Fruit fly (Drosophila melanogaster): ENCODE data around the gene Lkr.
A peak's percentile ranks its signal among the peaks of the same experiment; 100 is the strongest.

Lkr gene

dm6 chr3L:5529241-5529640, at the start of gene Lkr:
Gene Lkr (minus strand): TSS chr3L:5529341.
- no peak for TF ChIP-seq EcR (GFP tag; optimal IDR thresholded peaks at IDR 0.05)
- TF ChIP-seq CG8301 (tag; optimal IDR thresholded peaks at IDR 0.05), result no peak
- no peak for TF ChIP-seq CG17806 (tag; optimal IDR thresholded peaks at IDR 0.05)
- TF ChIP-seq CG8159 (tag; optimal IDR thresholded peaks at IDR 0.05), result no peak
- TF ChIP-seq gl (tag; optimal IDR thresholded peaks at IDR 0.05), result no peak
- no peak for TF ChIP-seq CG10348 (GFP tag; IDR thresholded peaks at IDR 0.05)
- no peak for TF ChIP-seq D1 (tag; optimal IDR thresholded peaks at IDR 0.05)
- no peak for TF ChIP-seq CG14655 (GFP tag; optimal IDR thresholded peaks at IDR 0.05)
- TF ChIP-seq CG9948 (tag; optimal IDR thresholded peaks at IDR 0.05), result no peak
- no peak for TF ChIP-seq Pif1A (GFP tag; optimal IDR thresholded peaks at IDR 0.05)
- TF ChIP-seq CG15710 (tag; optimal IDR thresholded peaks at IDR 0.05), result no peak
- TF ChIP-seq Pif1B (GFP tag; optimal IDR thresholded peaks at IDR 0.05), result no peak
- TF ChIP-seq CG4496 (GFP tag; IDR thresholded peaks at IDR 0.05), result no peak
- TF ChIP-seq rn (GFP tag; IDR thresholded peaks at IDR 0.05), result no peak

dm6 chr3L:5578595-5578994, 49.5 kb upstream of the Lkr start:
- TF ChIP-seq CG15710 (tag; optimal IDR thresholded peaks at IDR 0.05) (no peak), rn (GFP tag; IDR thresholded peaks at IDR 0.05) (no peak), EcR (GFP tag; optimal IDR thresholded peaks at IDR 0.05) (no peak), CG9948 (tag; optimal IDR thresholded peaks at IDR 0.05) (no peak), CG34367 (tag; optimal IDR thresholded peaks at IDR 0.05) (no peak), CG14655 (GFP tag; optimal IDR thresholded peaks at IDR 0.05) (no peak), Snoo (tag; optimal IDR thresholded peaks at IDR 0.05) (no peak), CG10348 (GFP tag; IDR thresholded peaks at IDR 0.05) (no peak), fd96Ca (GFP tag; IDR thresholded peaks at IDR 0.05) (no peak), D1 (tag; optimal IDR thresholded peaks at IDR 0.05) (no peak), CG12605 (GFP tag; IDR thresholded peaks at IDR 0.05) (no peak), CG8301 (tag; optimal IDR thresholded peaks at IDR 0.05) (no peak), Pif1A (GFP tag; optimal IDR thresholded peaks at IDR 0.05) (no peak), CG8159 (tag; optimal IDR thresholded peaks at IDR 0.05) (no peak)

dm6 chr3L:5577250-5578138, 48.4 kb upstream of the Lkr start, which contains the start of gene Msr-110:
Gene Msr-110 (minus strand): TSS chr3L:5577348.
- TF ChIP-seq CG10348 (GFP tag; IDR thresholded peaks at IDR 0.05) (peak; percentile 93), CG8159 (tag; optimal IDR thresholded peaks at IDR 0.05) (peak; percentile 93), rn (GFP tag; IDR thresholded peaks at IDR 0.05) (peak; percentile 79), CG15710 (tag; optimal IDR thresholded peaks at IDR 0.05) (peak; percentile 89), CG32121 (GFP tag; IDR thresholded peaks at IDR 0.05) (peak; percentile 98), Ets98B (GFP tag; IDR thresholded peaks at IDR 0.05) (peak; percentile 95; the same call in 1 of the 2 replicates), EcR (GFP tag; optimal IDR thresholded peaks at IDR 0.05) (peak; percentile 81), CG9948 (tag; optimal IDR thresholded peaks at IDR 0.05) (peak; percentile 90), Pif1B (GFP tag; optimal IDR thresholded peaks at IDR 0.05) (peak; percentile 98), Pif1A (GFP tag; optimal IDR thresholded peaks at IDR 0.05) (peak; percentile 98), fd96Ca (GFP tag; IDR thresholded peaks at IDR 0.05) (peak; percentile 95), CG8301 (tag; optimal IDR thresholded peaks at IDR 0.05) (peak; percentile 89), CG13204 (GFP tag; optimal IDR thresholded peaks at IDR 0.05) (peak; percentile 99), Snoo (tag; optimal IDR thresholded peaks at IDR 0.05) (peak; percentile 98), gl (tag; optimal IDR thresholded peaks at IDR 0.05) (peak; percentile 99), CG34367 (tag; optimal IDR thresholded peaks at IDR 0.05) (peak; percentile 97), CG17806 (tag; optimal IDR thresholded peaks at IDR 0.05) (peak; percentile 91), CG4496 (GFP tag; IDR thresholded peaks at IDR 0.05) (peak; percentile 93), CG12605 (GFP tag; IDR thresholded peaks at IDR 0.05) (peak; percentile 95), D1 (tag; optimal IDR thresholded peaks at IDR 0.05) (peak; percentile 32), CG14655 (GFP tag; optimal IDR thresholded peaks at IDR 0.05) (peak; percentile 94)

dm6 chr3L:5576543-5576942, 47.4 kb upstream of the Lkr start:
- TF ChIP-seq CG14655 (GFP tag; optimal IDR thresholded peaks at IDR 0.05), result peak; percentile 26
- TF ChIP-seq CG4496 (GFP tag; IDR thresholded peaks at IDR 0.05), result peak; percentile 38; the same call in 1 of the 3 replicates
- no peak for TF ChIP-seq CG34367 (tag; optimal IDR thresholded peaks at IDR 0.05)
- peak; percentile 3 for TF ChIP-seq CG8159 (tag; optimal IDR thresholded peaks at IDR 0.05)
- 0 out of 2 replicates have a peak, but pooled peaks have one; percentile 8 for TF ChIP-seq CG12605 (GFP tag; IDR thresholded peaks at IDR 0.05)

dm6 chr3L:5575524-5575923, 46.4 kb upstream of the Lkr start:
- TF ChIP-seq CG4496 (GFP tag; IDR thresholded peaks at IDR 0.05) (no peak), CG17806 (tag; optimal IDR thresholded peaks at IDR 0.05) (no peak), CG8301 (tag; optimal IDR thresholded peaks at IDR 0.05) (no peak), rn (GFP tag; IDR thresholded peaks at IDR 0.05) (no peak), CG32121 (GFP tag; IDR thresholded peaks at IDR 0.05) (no peak), Pif1A (GFP tag; optimal IDR thresholded peaks at IDR 0.05) (no peak), CG8159 (tag; optimal IDR thresholded peaks at IDR 0.05) (no peak), CG10348 (GFP tag; IDR thresholded peaks at IDR 0.05) (no peak)

- 0 out of 3 replicates have a peak, but pooled peaks have one; percentile 42 for TF ChIP-seq CG4496 (GFP tag; IDR thresholded peaks at IDR 0.05)
- TF ChIP-seq fd96Ca (GFP tag; IDR thresholded peaks at IDR 0.05), result peak; percentile 46; the same call in 1 of the 3 replicates
- no peak for TF ChIP-seq CG15710 (tag; optimal IDR thresholded peaks at IDR 0.05)
- TF ChIP-seq CG34367 (tag; optimal IDR thresholded peaks at IDR 0.05), result no peak
- TF ChIP-seq Ets98B (GFP tag; IDR thresholded peaks at IDR 0.05), result peak; percentile 22; the same call in 1 of the 2 replicates
- TF ChIP-seq CG12605 (GFP tag; IDR thresholded peaks at IDR 0.05), result peak; percentile 62
- peak; percentile 12 for TF ChIP-seq Snoo (tag; optimal IDR thresholded peaks at IDR 0.05)
- TF ChIP-seq gl (tag; optimal IDR thresholded peaks at IDR 0.05), result no peak
Observed at dm6 chr3L:5571051-5571450, 41.9 kb upstream of the Lkr start.

Measured in whole organism, pupa.